Fruit fly (Drosophila melanogaster) S2 (cell line): ENCODE results near the gene CG11841.

Source experiments
- CG8478 ChIP-seq: fragments of >200 bp; optimal IDR thresholded peaks from 2 replicates; lab custom pipeline; 2018
- CTCF ChIP-seq, 2 experiments: fragments of >200 bp; optimal IDR thresholded peaks; 2 replicates each; lab custom pipeline; 2018

dm6 chr3R:29059385-29059784 lies 8.5 kb downstream of the CG11841 start:
- TF ChIP-seq CG8478 (lab: Kevin White, UChicago) (no peak), CTCF (optimal IDR thresholded peaks at IDR 0.05; lab: Kevin White, UChicago) (no peak)
